Worm (Caenorhabditis elegans): Measurements from ENCODE around the gene F54D5.7.

Gene F54D5.7

DNA sequence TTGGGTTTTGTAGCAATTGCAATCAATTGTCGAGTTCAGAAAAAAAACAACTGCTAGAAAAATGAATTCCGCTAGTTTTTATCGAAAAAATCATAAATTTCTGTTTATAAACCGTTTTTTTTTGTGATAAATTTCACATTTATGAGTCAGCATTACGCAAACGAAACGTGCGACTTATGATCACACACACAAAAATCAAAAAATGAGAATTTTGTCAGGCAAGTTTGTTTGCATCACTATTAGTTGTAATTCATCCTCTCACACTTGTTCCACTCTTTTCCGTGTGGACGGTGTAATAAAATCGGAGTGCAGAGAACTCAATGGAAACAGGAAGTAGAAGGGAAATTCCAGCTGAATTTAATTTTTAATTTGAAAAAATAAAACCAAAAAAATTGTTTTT is 30.1 kb downstream of the F54D5.7 start, which contains the start of gene pcs-1:
TSS of gene pcs-1 (minus strand) at position 344 of the 400 bp plus-strand sequence.
- no peak for TF ChIP-seq unc-62 (GFP tag; optimal IDR thresholded peaks at IDR 0.05)

DNA sequence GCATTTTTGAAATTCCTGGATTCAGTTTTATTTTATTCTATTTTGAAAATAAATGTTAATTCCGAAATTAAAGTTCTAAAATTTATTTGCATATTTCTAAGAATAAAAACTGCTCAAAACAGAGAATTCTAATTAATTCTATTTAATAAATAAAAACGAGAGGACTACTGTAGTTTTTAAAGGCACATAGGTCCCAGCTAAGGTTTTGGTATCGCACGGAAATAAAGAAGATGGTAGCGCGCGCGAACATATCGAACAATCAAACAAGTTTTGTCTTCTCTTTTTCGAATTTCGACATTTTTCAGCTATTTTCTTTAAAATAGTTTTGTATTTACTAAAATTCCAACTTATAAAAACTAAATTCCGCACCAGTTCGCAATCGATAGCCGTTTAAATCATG is 30.5 kb downstream of the F54D5.7 start:
- TF ChIP-seq unc-62 (GFP tag; optimal IDR thresholded peaks at IDR 0.05), result no peak

DNA sequence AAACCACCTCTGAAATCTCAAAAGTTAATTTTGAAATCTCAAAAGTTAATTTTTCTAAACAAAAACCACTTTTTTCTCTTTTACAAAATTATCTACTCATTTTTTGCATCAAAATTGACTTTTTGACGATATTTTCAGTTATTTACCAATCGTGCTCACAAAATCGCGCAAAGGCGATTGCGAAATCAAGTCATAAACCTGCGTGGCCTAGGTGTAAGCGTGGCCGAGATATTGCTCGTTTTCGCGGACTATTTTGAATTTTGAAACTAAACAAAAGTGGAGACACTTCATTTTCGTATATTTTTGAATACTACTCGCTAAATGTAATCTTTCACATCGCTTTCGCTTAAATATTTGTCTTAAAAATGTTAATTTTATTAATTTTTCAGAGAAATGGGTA is 31.0 kb downstream of the F54D5.7 start, which contains the start of gene smc-6:
TSS of gene smc-6 (plus strand) at position 390 of the 400 bp plus-strand sequence.
- no peak for TF ChIP-seq unc-62 (GFP tag; optimal IDR thresholded peaks at IDR 0.05)

DNA sequence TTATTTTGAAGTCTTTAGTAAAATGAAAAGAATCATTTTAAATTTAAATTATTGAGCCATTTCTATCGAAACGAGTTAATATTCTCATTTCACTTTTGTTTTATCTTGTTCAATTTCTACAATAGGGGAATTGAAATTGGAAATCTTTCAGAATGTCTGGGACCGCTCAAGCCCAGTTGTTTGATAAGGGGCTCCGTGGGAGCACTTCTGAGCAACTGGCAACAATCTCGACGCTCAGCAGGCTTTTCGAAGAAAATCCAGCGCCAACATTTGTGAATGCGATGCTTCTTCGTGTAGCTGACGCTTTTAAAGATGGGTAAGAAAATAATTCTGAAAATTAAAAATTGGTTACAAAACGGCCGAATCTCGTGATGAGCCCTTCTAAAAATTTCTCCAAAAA is 35.4 kb downstream of the F54D5.7 start, which contains the start of gene ints-7:
TSS of gene ints-7 (plus strand) at position 152 of the 400 bp plus-strand sequence.
- TF ChIP-seq unc-62 (GFP tag; optimal IDR thresholded peaks at IDR 0.05), result no peak

DNA sequence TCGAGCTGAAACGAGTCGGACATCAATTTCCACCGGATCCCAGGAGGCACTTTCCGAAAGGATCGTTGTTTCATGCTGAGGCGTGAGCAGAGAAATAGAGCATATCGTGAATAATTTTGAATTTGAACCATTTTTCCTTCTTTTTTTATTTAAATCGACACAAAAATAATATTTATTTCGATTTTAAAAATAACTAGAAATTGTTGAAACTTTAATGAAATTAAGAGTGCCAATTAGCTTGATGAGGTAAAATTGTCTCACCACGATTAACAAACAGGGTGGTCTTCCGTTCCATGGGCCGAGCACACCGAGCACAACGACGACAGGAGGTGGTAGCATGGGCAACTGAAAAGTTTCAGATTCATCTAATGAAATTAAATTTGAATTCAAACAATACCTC is 41.0 kb downstream of the F54D5.7 start:
- TF ChIP-seq unc-62 (GFP tag; optimal IDR thresholded peaks at IDR 0.05), result no peak

DNA sequence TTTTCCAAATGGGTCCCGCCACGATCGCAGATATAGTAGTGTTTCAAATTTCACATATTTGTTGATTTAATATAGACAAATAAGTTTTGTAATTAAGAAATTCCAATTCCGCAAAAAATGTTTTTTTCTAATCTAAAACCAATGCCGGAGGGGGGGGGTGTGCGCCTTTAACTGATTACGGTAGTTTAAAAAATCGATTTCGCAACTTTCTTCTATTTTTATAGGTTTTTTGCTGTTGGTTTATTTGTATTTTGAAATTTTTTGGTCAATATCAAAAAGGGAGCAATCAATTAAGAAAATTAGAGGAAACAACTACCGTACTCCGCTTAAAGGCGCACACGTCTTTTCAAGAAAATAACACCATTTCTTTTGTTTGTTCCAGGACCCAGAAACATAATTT is 44.2 kb downstream of the F54D5.7 start:
- TF ChIP-seq unc-62 (GFP tag; optimal IDR thresholded peaks at IDR 0.05), result no peak

DNA sequence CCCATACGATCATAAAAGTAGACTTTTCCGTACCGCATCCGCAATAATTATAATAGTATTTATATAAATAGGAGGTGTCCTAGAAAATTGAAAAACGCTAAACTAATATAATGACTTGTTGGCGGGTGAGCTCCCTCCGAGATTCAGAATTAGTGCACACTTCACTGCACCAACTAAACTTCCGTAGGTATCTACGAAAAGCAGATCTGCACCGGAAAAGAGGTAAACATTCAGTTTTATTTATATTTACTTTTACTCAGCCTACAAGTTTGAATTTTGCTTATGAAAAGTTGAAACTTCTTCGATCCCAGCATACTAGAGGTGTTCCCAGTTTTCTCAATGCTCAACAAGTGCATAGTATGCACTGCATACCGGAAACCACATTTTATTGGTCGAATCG is 44.7 kb downstream of the F54D5.7 start, which contains the start of gene F07A11.1:
TSS of gene F07A11.1 (minus strand) at position 101 of the 400 bp plus-strand sequence.
- TF ChIP-seq unc-62 (GFP tag; optimal IDR thresholded peaks at IDR 0.05), result no peak

DNA sequence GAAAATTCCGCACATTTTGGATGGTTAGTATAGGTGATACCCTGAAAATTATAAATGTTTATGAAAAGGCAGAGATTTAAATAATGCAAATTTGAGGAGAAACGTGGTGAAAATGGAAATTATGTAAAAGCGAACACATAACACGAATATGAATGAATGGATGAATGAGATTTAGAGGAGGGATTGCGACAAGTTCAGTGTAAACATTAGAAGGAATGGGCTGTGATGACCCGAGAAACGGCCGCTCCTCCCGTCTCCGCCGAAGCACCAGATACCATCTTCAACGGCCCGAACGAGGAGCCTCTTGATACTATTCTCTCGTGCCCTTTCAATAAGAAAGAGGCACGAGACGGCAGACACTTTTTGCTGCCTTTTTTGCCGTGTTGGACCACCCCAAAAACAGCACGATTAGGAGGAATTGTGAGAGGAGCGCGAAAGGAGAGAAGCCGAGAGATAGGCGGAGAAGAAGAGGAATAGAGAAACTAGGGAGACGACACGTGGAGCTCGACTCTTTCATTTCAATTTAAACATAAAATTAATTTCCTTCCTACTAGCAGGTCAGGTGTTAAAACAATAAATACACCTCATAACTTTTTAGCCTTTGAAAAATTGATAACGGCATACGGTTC is 48.2 kb downstream of the F54D5.7 start, which contains the start of gene gfat-1:
TSS of gene gfat-1 (minus strand) at position 51 of the 629 bp plus-strand sequence.
- TF ChIP-seq unc-62 (GFP tag; optimal IDR thresholded peaks at IDR 0.05), result no peak

DNA sequence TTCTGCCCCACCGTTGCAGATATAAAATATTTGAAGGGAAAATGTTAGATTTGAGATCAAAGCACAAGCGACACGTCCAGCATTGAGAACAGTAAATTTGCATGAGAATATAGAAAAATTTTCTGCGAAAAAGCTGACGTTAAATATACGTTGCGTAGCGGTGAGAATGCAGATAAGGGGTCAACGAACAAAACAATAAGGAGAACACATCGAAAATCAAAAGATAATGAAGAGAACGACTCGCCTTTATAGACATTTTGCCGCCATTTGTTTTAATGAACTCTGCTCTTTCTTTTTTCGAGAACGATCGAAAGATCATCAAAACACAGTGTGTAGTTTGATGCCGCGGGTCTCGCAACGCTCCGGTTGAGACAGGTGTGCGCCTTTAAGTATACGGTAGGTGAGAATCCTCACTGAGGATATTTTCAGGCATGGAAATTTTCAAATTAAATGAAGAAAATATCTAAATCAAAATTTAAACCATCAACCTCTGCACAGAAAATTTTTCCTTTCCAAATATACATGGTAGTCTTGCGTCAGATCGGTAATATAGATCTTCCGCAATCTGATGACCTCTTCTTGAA is 48.9 kb downstream of the F54D5.7 start:
- no peak for TF ChIP-seq unc-62 (GFP tag; optimal IDR thresholded peaks at IDR 0.05)
